Fruit fly (Drosophila melanogaster): ENCODE results near the gene TSG101.

Gene TSG101

dm6 chr3L:16892728-16893271 lies 50.7 kb downstream of the TSG101 start (continued):
- TF ChIP-seq ac (GFP tag; optimal IDR thresholded peaks at IDR 0.05) (no peak), CG13624 (GFP tag; optimal IDR thresholded peaks at IDR 0.05) (no peak), CG1647 (GFP tag; optimal IDR thresholded peaks at IDR 0.05) (no peak), CG6854 (GFP tag; optimal IDR thresholded peaks at IDR 0.05) (no peak), danr (GFP tag; IDR thresholded peaks at IDR 0.05) (no peak), dm (GFP tag; optimal IDR thresholded peaks at IDR 0.05) (no peak), CG17359 (tag; optimal IDR thresholded peaks at IDR 0.05) (peak; percentile 30), lbe (GFP tag; optimal IDR thresholded peaks at IDR 0.05) (no peak), zfh1 (GFP tag; IDR thresholded peaks at IDR 0.05) (peak; percentile 26; the same call in 1 of the 3 replicates), Deaf1 (tag; optimal IDR thresholded peaks at IDR 0.05) (no peak), CG11504 (tag; optimal IDR thresholded peaks at IDR 0.05) (peak; percentile 35), CG30403 (GFP tag; optimal IDR thresholded peaks at IDR 0.05) (no peak)

- TF ChIP-seq Meics (GFP tag; optimal IDR thresholded peaks at IDR 0.05) (peak; percentile 42), CG9727 (GFP tag; optimal IDR thresholded peaks at IDR 0.05) (peak; percentile 9), gsb (GFP tag; IDR thresholded peaks at IDR 0.05) (no peak), lilli (GFP tag; optimal IDR thresholded peaks at IDR 0.05) (peak; percentile 36), hkb (optimal IDR thresholded peaks at IDR 0.05) (no peak), hkb (GFP tag; IDR thresholded peaks at IDR 0.05) (peak; percentile 41; the same call in 1 of the 2 replicates), CG32532 (GFP tag; IDR thresholded peaks at IDR 0.05) (peak; percentile 43; the same call in 1 of the 2 replicates), al (GFP tag; IDR thresholded peaks at IDR 0.05) (0 out of 2 replicates have a peak, but pooled peaks have one; percentile 9), CG4707 (GFP tag; optimal IDR thresholded peaks at IDR 0.05) (no peak), CG11560 (tag; IDR thresholded peaks at IDR 0.05) (no peak), Drgx (GFP tag; IDR thresholded peaks at IDR 0.05) (peak; percentile 37; the same call in 1 of the 2 replicates), CG18599 (GFP tag; optimal IDR thresholded peaks at IDR 0.05) (peak; percentile 60), Dip2 (GFP tag; IDR thresholded peaks at IDR 0.05) (no peak), sisA (GFP tag; IDR thresholded peaks at IDR 0.05) (0 out of 2 replicates have a peak, but pooled peaks have one; percentile 8), Atf6 (GFP tag; IDR thresholded peaks at IDR 0.05) (peak; percentile 10; the same call in 1 of the 2 replicates), Stat92E (GFP tag; optimal IDR thresholded peaks at IDR 0.05) (no peak), CG13296 (GFP tag; optimal IDR thresholded peaks at IDR 0.05) (peak; percentile 4), PHDP (tag; optimal IDR thresholded peaks at IDR 0.05) (peak; percentile 22), CG32767 (GFP tag; IDR thresholded peaks at IDR 0.05) (no peak), CG8478 (optimal IDR thresholded peaks at IDR 0.05) (no peak), slbo (GFP tag; IDR thresholded peaks at IDR 0.05) (peak; percentile 50; the same call in 1 of the 2 replicates), CG17359 (tag; optimal IDR thresholded peaks at IDR 0.05) (peak; percentile 10), lmd (GFP tag; IDR thresholded peaks at IDR 0.05) (peak; percentile 28; the same call in 1 of the 2 replicates), Hr51 (GFP tag; optimal IDR thresholded peaks at IDR 0.05) (peak in 1 of 2 experiments; percentile 47), CG6254 (GFP tag; optimal IDR thresholded peaks at IDR 0.05) (no peak), CG14441 (GFP tag; IDR thresholded peaks at IDR 0.05) (peak; percentile 35; the same call in 1 of the 2 replicates), CG10321 (GFP tag; IDR thresholded peaks at IDR 0.05) (no peak), CG1792 (GFP tag; optimal IDR thresholded peaks at IDR 0.05) (no peak), sug (tag; optimal IDR thresholded peaks at IDR 0.05) (peak; percentile 17), D (optimal IDR thresholded peaks at IDR 0.05) (no peak), D (GFP tag; optimal IDR thresholded peaks at IDR 0.05) (no peak), CG6765 (GFP tag; optimal IDR thresholded peaks at IDR 0.05) (peak; percentile 5), CG10959 (GFP tag; IDR thresholded peaks at IDR 0.05) (no peak), bcd (GFP tag; optimal IDR thresholded peaks at IDR 0.05) (peak; percentile 1), Oli (tag; optimal IDR thresholded peaks at IDR 0.05) (peak; percentile 1), pita (GFP tag; optimal IDR thresholded peaks at IDR 0.05) (no peak), gt (GFP tag; IDR thresholded peaks at IDR 0.05) (no peak), CG30403 (GFP tag; optimal IDR thresholded peaks at IDR 0.05) (peak; percentile 1), CG8944 (GFP tag; optimal IDR thresholded peaks at IDR 0.05) (no peak), D19B (GFP tag; optimal IDR thresholded peaks at IDR 0.05) (peak; percentile 30)
Measured at dm6 chr3L:16893647-16894046, 51.6 kb downstream of the TSG101 start.
